Worm (Caenorhabditis elegans) whole organism, young adult: ENCODE data around the gene F10E7.11.

Experiments used
- B0336.3 ChIP-seq: fragments of 200-800 bp; sonication (Bioruptor generic); IDR thresholded peaks from 2 replicates; pipeline ENCODE4 v1.3.6; 2022; ENCODE audit warnings: missing genetic modification characterization, missing compliant biosample characterization
- D2030.7 ChIP-seq: fragments of 200-800 bp; sonication (Bioruptor generic); IDR thresholded peaks from 2 replicates; pipeline ENCODE4 v1.3.6; 2022; ENCODE audit warnings: missing genetic modification reagents, missing genetic modification characterization, missing compliant biosample characterization
- F10E7.11 ChIP-seq: sonication (generic microtip); optimal IDR thresholded peaks from 2 replicates; lab custom pipeline; 2017; ENCODE audit warnings: mild to moderate bottlenecking, missing genetic modification characterization, moderate library complexity, missing compliant biosample characterization
- F23B12.7 ChIP-seq: sonication (generic microtip); optimal IDR thresholded peaks from 2 replicates; lab custom pipeline; 2017; ENCODE audit warnings: missing genetic modification characterization, mild to moderate bottlenecking, missing compliant biosample characterization, antibody characterized with exemption, moderate library complexity; ENCODE audit not compliant: insufficient read depth
- F33H1.4 ChIP-seq: fragments of 200-800 bp; sonication (Bioruptor generic); IDR thresholded peaks from 2 replicates; pipeline ENCODE4 v1.3.6; 2022; ENCODE audit warnings: missing genetic modification reagents, missing genetic modification characterization, missing compliant biosample characterization
- Y53G8AR.9 ChIP-seq: fragments of 200-800 bp; sonication (Bioruptor generic); conservative IDR thresholded peaks from 2 replicates; pipeline ENCODE4 v1.3.6; 2022; ENCODE audit warnings: missing genetic modification reagents, missing genetic modification characterization, missing compliant biosample characterization
- Y95B8A.8 ChIP-seq: fragments of 200-800 bp; sonication (Bioruptor generic); IDR thresholded peaks from 2 replicates; pipeline ENCODE4 v1.3.6; 2022; ENCODE audit warnings: missing genetic modification reagents, missing genetic modification characterization, missing compliant biosample characterization
- aptf-3 ChIP-seq: fragments of 200-800 bp; sonication (Bioruptor generic); IDR thresholded peaks from 2 replicates; pipeline ENCODE4 v1.3.6; 2022; ENCODE audit warnings: missing genetic modification characterization, missing compliant biosample characterization
- attf-3 ChIP-seq: fragments of 200-800 bp; sonication (Bioruptor generic); conservative IDR thresholded peaks from 2 replicates; pipeline ENCODE4 v1.3.6; 2022; ENCODE audit warnings: missing genetic modification reagents, missing genetic modification characterization, missing compliant biosample characterization
- ceh-100 ChIP-seq: fragments of 200-800 bp; sonication (Bioruptor generic); IDR thresholded peaks from 2 replicates; pipeline ENCODE4 v1.3.6; 2022; ENCODE audit warnings: missing genetic modification reagents, missing genetic modification characterization, missing compliant biosample characterization
- ceh-27 ChIP-seq: fragments of 200-800 bp; sonication (Bioruptor generic); optimal IDR thresholded peaks from 2 replicates; lab custom pipeline; 2018; ENCODE audit warnings: mild to moderate bottlenecking, missing genetic modification characterization, moderate library complexity, missing compliant biosample characterization
- ceh-79 ChIP-seq: sonication (generic microtip); optimal IDR thresholded peaks from 2 replicates; lab custom pipeline; 2017; ENCODE audit warnings: mild to moderate bottlenecking, missing genetic modification characterization, missing compliant biosample characterization
- die-1 ChIP-seq: sonication (generic microtip); optimal IDR thresholded peaks from 2 replicates; lab custom pipeline; 2016; ENCODE audit warnings: missing genotype, mild to moderate bottlenecking, missing genetic modification characterization, missing compliant biosample characterization
- dox-1 ChIP-seq: fragments of 200-800 bp; sonication (Bioruptor generic); IDR thresholded peaks from 2 replicates; pipeline ENCODE4 v1.3.6; 2022; ENCODE audit warnings: missing genetic modification reagents, missing genetic modification characterization, missing compliant biosample characterization
- egrh-3 ChIP-seq: fragments of 200-800 bp; sonication (Bioruptor generic); IDR thresholded peaks from 2 replicates; pipeline ENCODE4 v1.3.6; 2022; ENCODE audit warnings: missing genetic modification reagents, missing genetic modification characterization, missing compliant biosample characterization
- fkh-3 ChIP-seq: sonication (generic microtip); optimal IDR thresholded peaks from 2 replicates; lab custom pipeline; 2016; ENCODE audit warnings: mild to moderate bottlenecking, missing genetic modification characterization, missing compliant biosample characterization
- him-1 ChIP-seq: sonication (generic microtip); optimal IDR thresholded peaks from 2 replicates; lab custom pipeline; 2016; ENCODE audit warnings: missing genotype, missing genetic modification reagents, missing genetic modification characterization, missing compliant biosample characterization
- hmg-1.2 ChIP-seq: fragments of 200-800 bp; sonication (Bioruptor generic); IDR thresholded peaks from 2 replicates; pipeline ENCODE4 v1.3.6; 2022; ENCODE audit warnings: missing genetic modification reagents, missing genetic modification characterization, missing compliant biosample characterization
- let-526 ChIP-seq: fragments of 200-800 bp; sonication (Bioruptor generic); IDR thresholded peaks from 2 replicates; pipeline ENCODE4 v1.3.6; 2022; ENCODE audit warnings: missing genetic modification reagents, missing genetic modification characterization, missing compliant biosample characterization
- lin-35 ChIP-seq, 3 experiments: fragments of 150-350 bp in 2 of 3; sonication (generic microtip) in 1 of 3; optimal IDR thresholded peaks; 2 replicates each; lab custom pipeline; 2014 to 2018; ENCODE audit warnings: missing biosample characterization in 3 of 3, missing genetic modification characterization in 3 of 3, missing genetic modification reagents in 3 of 3
- lsl-1 ChIP-seq: fragments of 200-800 bp; sonication (Bioruptor generic); optimal IDR thresholded peaks from 2 replicates; lab custom pipeline; 2018; ENCODE audit warnings: mild to moderate bottlenecking, missing genetic modification characterization, moderate library complexity, missing compliant biosample characterization
- madf-8 ChIP-seq: fragments of 200-800 bp; sonication (Bioruptor generic); conservative IDR thresholded peaks from 2 replicates; pipeline ENCODE4 v1.3.6; 2022; ENCODE audit warnings: missing genetic modification reagents, missing genetic modification characterization, missing compliant biosample characterization
- mcd-1 ChIP-seq: fragments of 200-800 bp; sonication (Bioruptor generic); IDR thresholded peaks from 2 replicates; pipeline ENCODE4 v1.3.6; 2022; ENCODE audit warnings: missing genetic modification reagents, missing genetic modification characterization, missing compliant biosample characterization
- mel-28 ChIP-seq: sonication (generic microtip); optimal IDR thresholded peaks from 2 replicates; lab custom pipeline; 2016; ENCODE audit warnings: borderline replicate concordance, mild to moderate bottlenecking, missing genetic modification characterization, missing compliant biosample characterization
- nhr-179 ChIP-seq: sonication (generic microtip); optimal IDR thresholded peaks from 2 replicates; lab custom pipeline; 2016; ENCODE audit warnings: mild to moderate bottlenecking, missing genetic modification characterization, missing compliant biosample characterization
- nhr-80 ChIP-seq: sonication (generic microtip); optimal IDR thresholded peaks from 2 replicates; lab custom pipeline; 2016; ENCODE audit warnings: missing genetic modification characterization, missing compliant biosample characterization
- repo-1 ChIP-seq: sonication (generic microtip); optimal IDR thresholded peaks from 2 replicates; lab custom pipeline; 2017; ENCODE audit warnings: mild to moderate bottlenecking, missing genetic modification characterization, missing compliant biosample characterization
- sea-2 ChIP-seq: fragments of 200-800 bp; sonication (Bioruptor generic); IDR thresholded peaks from 2 replicates; pipeline ENCODE4 v1.3.6; 2022; ENCODE audit warnings: missing genetic modification characterization, missing compliant biosample characterization
- snpc-1.3 ChIP-seq: sonication (generic microtip); optimal IDR thresholded peaks from 2 replicates; lab custom pipeline; 2017; ENCODE audit warnings: missing genetic modification characterization, mild to moderate bottlenecking, missing compliant biosample characterization, antibody characterized with exemption, moderate library complexity, missing genotype, missing genetic modification reagents; ENCODE audit not compliant: insufficient read depth
- snpc-3.4 ChIP-seq: sonication (generic microtip); optimal IDR thresholded peaks from 2 replicates; lab custom pipeline; 2017; ENCODE audit warnings: missing genetic modification characterization, mild to moderate bottlenecking, missing compliant biosample characterization, antibody characterized with exemption, moderate library complexity, missing genotype, missing genetic modification reagents
- tlf-1 ChIP-seq: fragments of 200-800 bp; sonication (Bioruptor generic); optimal IDR thresholded peaks from 2 replicates; lab custom pipeline; 2018; ENCODE audit warnings: mild to moderate bottlenecking, missing genetic modification characterization, missing compliant biosample characterization
- xnd-1 ChIP-seq: sonication (generic microtip); optimal IDR thresholded peaks from 2 replicates; lab custom pipeline; 2016; ENCODE audit warnings: missing genotype, missing genetic modification reagents, missing genetic modification characterization, missing compliant biosample characterization
- ztf-22 ChIP-seq: fragments of 200-800 bp; sonication (Bioruptor generic); optimal IDR thresholded peaks from 2 replicates; lab custom pipeline; 2018; ENCODE audit warnings: mild to moderate bottlenecking, missing genetic modification characterization, moderate library complexity, missing compliant biosample characterization
- ztf-6 ChIP-seq: fragments of 200-800 bp; sonication (Bioruptor generic); IDR thresholded peaks from 2 replicates; pipeline ENCODE4 v1.3.6; 2022; ENCODE audit warnings: missing genetic modification reagents, missing genetic modification characterization, missing compliant biosample characterization

The F10E7.11 gene

DNA sequence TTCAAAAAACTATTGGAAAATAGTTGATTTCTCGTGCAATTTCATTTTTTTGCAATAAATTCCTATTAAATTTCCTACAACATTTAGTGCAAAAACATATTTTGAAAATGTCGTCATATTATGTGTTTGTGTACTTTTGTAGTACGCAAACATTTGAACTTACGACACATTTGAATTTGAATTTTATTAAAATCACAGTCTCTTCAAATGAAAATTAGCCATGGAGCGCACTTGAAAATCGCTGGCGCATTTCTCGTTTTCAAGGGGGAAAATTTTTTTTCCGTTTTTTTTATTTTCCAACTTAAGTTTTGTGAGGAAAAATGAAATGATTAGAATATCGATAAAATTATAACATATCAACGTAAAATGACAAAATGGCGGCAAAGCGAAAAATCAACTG is 24.9 kb upstream of the F10E7.11 start (continued):
- peak; percentile 34 for TF ChIP-seq F23B12.7 (tag; lab: Kevin White, UChicago)
- peak; percentile 70 for TF ChIP-seq madf-8
- TF ChIP-seq mcd-1 (GFP tag; lab: Robert Waterston, UW): peak; percentile 88; the same call in 1 of the 2 replicates
- peak; percentile 61 for TF ChIP-seq F33H1.4 (GFP tag; lab: Robert Waterston, UW)
- TF ChIP-seq mel-28: no peak
- peak; percentile 51 for TF ChIP-seq xnd-1 (tag; lab: Kevin White, UChicago)
- no peak for TF ChIP-seq ztf-6 (GFP tag; lab: Robert Waterston, UW)
- TF ChIP-seq him-1 (tag; lab: Kevin White, UChicago): peak; percentile 75
- no peak for TF ChIP-seq F10E7.11 (tag; lab: Kevin White, UChicago)
- peak; percentile 84 for TF ChIP-seq lsl-1 (GFP tag; lab: Kevin White, UChicago)
- peak in 1 of 3 experiments; percentile 76 for TF ChIP-seq lin-35 (GFP tag; optimal IDR thresholded peaks at IDR 0.05; lab: Kevin White, UChicago)
- peak; percentile 55; the same call in 1 of the 2 replicates for TF ChIP-seq ceh-100 (GFP tag; lab: Robert Waterston, UW)
- no peak for TF ChIP-seq aptf-3 (GFP tag; lab: Robert Waterston, UW)

ce11 chrII:7146240-7146639 is 23.5 kb upstream of the F10E7.11 start:
- TF ChIP-seq snpc-3.4 (tag; lab: Kevin White, UChicago) (no peak), attf-3 (no peak), ztf-22 (GFP tag; lab: Kevin White, UChicago) (no peak), ceh-27 (GFP tag; lab: Kevin White, UChicago) (no peak), B0336.3 (GFP tag; lab: Robert Waterston, UW) (no peak), ceh-79 (tag; lab: Kevin White, UChicago) (no peak), dox-1 (no peak), tlf-1 (no peak), sea-2 (GFP tag; lab: Robert Waterston, UW) (no peak), lsl-1 (GFP tag; lab: Kevin White, UChicago) (no peak), snpc-1.3 (tag; lab: Kevin White, UChicago) (no peak), egrh-3 (GFP tag; lab: Robert Waterston, UW) (no peak), fkh-3 (tag; lab: Kevin White, UChicago) (no peak), xnd-1 (tag; lab: Kevin White, UChicago) (no peak), nhr-179 (tag; lab: Kevin White, UChicago) (no peak), D2030.7 (GFP tag; lab: Robert Waterston, UW) (no peak), Y95B8A.8 (GFP tag; lab: Robert Waterston, UW) (no peak), F33H1.4 (GFP tag; lab: Robert Waterston, UW) (no peak)

DNA sequence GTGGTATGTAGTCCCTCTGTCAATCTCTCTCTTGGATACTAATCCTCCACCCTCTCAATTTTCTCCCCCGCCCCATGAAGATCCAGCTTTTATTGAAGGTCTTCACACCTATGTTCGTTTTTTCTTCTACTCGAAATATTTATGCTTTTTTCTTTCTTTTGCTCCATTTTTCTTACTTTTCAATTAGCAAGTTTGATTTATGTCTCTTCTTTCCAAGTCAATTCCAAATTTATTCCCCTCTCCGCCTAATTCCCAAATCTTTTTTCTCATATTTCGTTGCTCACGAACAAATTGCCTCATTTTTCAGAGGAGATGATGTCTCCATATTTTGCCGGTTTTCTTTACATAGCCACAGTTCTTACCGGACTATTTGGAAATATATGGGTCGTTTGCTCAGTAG is 21.6 kb upstream of the F10E7.11 start, which contains the start of gene npr-31:
npr-31 (plus strand) TSS at position 301 of the 400 bp plus-strand sequence.
- TF ChIP-seq let-526: no peak
- TF ChIP-seq die-1 (tag; lab: Kevin White, UChicago): no peak
- TF ChIP-seq, all 124 proteins: peak for 0

DNA sequence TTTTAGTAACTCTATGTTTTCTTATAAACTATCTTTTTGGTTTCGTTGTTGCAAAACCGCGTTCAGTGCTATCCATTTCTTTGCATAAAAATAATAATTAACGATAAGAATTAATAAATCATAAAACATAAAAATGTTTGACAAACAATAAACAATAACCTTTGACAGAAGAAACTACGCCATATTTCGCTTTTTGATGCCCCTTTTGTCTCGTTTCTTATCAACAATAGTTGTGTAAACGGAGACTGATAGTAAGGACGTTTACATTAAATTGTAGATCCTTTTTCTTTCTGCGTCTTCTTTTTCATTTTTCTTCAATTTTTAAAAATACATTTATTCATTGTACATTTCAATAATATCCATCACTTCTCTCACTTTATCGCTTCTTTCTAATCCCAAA is 16.4 kb upstream of the F10E7.11 start:
- no peak for TF ChIP-seq repo-1
- peak; percentile 28 for TF ChIP-seq nhr-80 (tag; lab: Kevin White, UChicago)
- no peak for TF ChIP-seq Y53G8AR.9 (GFP tag; lab: Robert Waterston, UW)
- TF ChIP-seq hmg-1.2: no peak
